Worm (Caenorhabditis elegans) whole organism, L1 larva: Measurements from ENCODE around the gene F01D5.10.

Experiments
- aha-1 ChIP-seq: fragments of 150-350 bp; optimal IDR thresholded peaks from 2 replicates; lab custom pipeline; 2014; ENCODE audit warnings: missing biosample characterization, missing genetic modification characterization
- alr-1 ChIP-seq: fragments of 200-800 bp; sonication (Bioruptor generic); optimal IDR thresholded peaks from 2 replicates; lab custom pipeline; 2018; ENCODE audit warnings: borderline replicate concordance, mild to moderate bottlenecking, missing genetic modification characterization, missing compliant biosample characterization
- blmp-1 ChIP-seq: fragments of 150-350 bp; optimal IDR thresholded peaks from 2 replicates; lab custom pipeline; 2014; ENCODE audit warnings: missing biosample characterization, missing genetic modification characterization
- ceh-8 ChIP-seq: fragments of 200-800 bp; sonication (Bioruptor generic); optimal IDR thresholded peaks from 2 replicates; lab custom pipeline; 2018; ENCODE audit warnings: mild to moderate bottlenecking, missing genetic modification characterization, moderate library complexity, missing compliant biosample characterization
- ceh-88 ChIP-seq: fragments of 200-800 bp; sonication (Bioruptor generic); IDR thresholded peaks from 2 replicates; pipeline ENCODE4 v1.3.6; 2022; ENCODE audit warnings: missing genetic modification characterization, missing compliant biosample characterization
- ces-1 ChIP-seq: fragments of 150-350 bp; optimal IDR thresholded peaks from 2 replicates; lab custom pipeline; 2014; ENCODE audit warnings: missing biosample characterization, missing genetic modification reagents, missing genetic modification characterization
- efl-1 ChIP-seq, 4 experiments: fragments of 150-350 bp; optimal IDR thresholded peaks in 3 of 4; peaks in 1 of 4; 1 replicate in 1 of 4; 2 replicates in 3 of 4; lab custom pipeline; 2014; ENCODE audit warnings: missing biosample characterization in 2 of 4, missing genetic modification characterization in 2 of 4, missing genetic modification reagents in 2 of 4
- egl-27 ChIP-seq, 2 experiments: fragments of 150-350 bp in 1 of 2; sonication (generic microtip); optimal IDR thresholded peaks; 3 replicates each; lab custom pipeline; 2017 to 2018; ENCODE audit warnings: missing biosample characterization in 2 of 2, missing genetic modification characterization in 2 of 2, missing genetic modification reagents in 2 of 2
- elt-2 ChIP-seq: sonication (generic microtip); optimal IDR thresholded peaks from 2 replicates; lab custom pipeline; 2016; ENCODE audit warnings: missing genetic modification characterization, mild to moderate bottlenecking, inconsistent platforms, missing compliant biosample characterization, missing genetic modification reagents
- grh-1 ChIP-seq: fragments of 200-800 bp; sonication (Bioruptor generic); IDR thresholded peaks from 2 replicates; pipeline ENCODE4 v1.3.6; 2022; ENCODE audit warnings: missing genetic modification reagents, missing genetic modification characterization, missing compliant biosample characterization
- hlh-17 ChIP-seq: fragments of 200-800 bp; sonication (Bioruptor generic); optimal IDR thresholded peaks from 2 replicates; lab custom pipeline; 2018; ENCODE audit warnings: missing genetic modification characterization, mild to moderate bottlenecking, missing compliant biosample characterization, moderate library complexity, borderline replicate concordance
- jun-1 ChIP-seq: fragments of 150-350 bp; optimal IDR thresholded peaks from 2 replicates; lab custom pipeline; 2014; ENCODE audit warnings: missing biosample characterization, missing genetic modification reagents, missing genetic modification characterization
- lin-14 ChIP-seq: fragments of 200-800 bp; sonication (Bioruptor generic); optimal IDR thresholded peaks from 2 replicates; lab custom pipeline; 2018; ENCODE audit warnings: mild to moderate bottlenecking, missing genetic modification characterization, moderate library complexity, missing compliant biosample characterization
- lin-15B ChIP-seq: fragments of 150-350 bp; sonication (generic microtip); optimal IDR thresholded peaks from 3 replicates; lab custom pipeline; 2014; ENCODE audit warnings: missing biosample characterization, missing genetic modification characterization
- lin-35 ChIP-seq, 2 experiments: fragments of 150-350 bp; optimal IDR thresholded peaks; 2 replicates each; lab custom pipeline; 2014; ENCODE audit warnings: missing biosample characterization in 2 of 2, missing genetic modification characterization in 2 of 2, missing genetic modification reagents in 2 of 2
- lir-3 ChIP-seq: sonication (generic microtip); optimal IDR thresholded peaks from 2 replicates; lab custom pipeline; 2016; ENCODE audit warnings: mild to moderate bottlenecking, missing genetic modification characterization, moderate library complexity, missing compliant biosample characterization; ENCODE audit not compliant: poor library complexity
- nhr-20 ChIP-seq: sonication (generic microtip); optimal IDR thresholded peaks from 2 replicates; lab custom pipeline; 2016; ENCODE audit warnings: mild to moderate bottlenecking, missing genetic modification characterization, missing compliant biosample characterization
- nhr-28 ChIP-seq: fragments of 150-350 bp; optimal IDR thresholded peaks from 2 replicates; lab custom pipeline; 2014; ENCODE audit warnings: missing biosample characterization, missing genetic modification characterization
- nhr-71 ChIP-seq: sonication (generic microtip); optimal IDR thresholded peaks from 2 replicates; lab custom pipeline; 2016; ENCODE audit warnings: mild to moderate bottlenecking, missing genetic modification characterization, moderate library complexity, missing compliant biosample characterization
- nhr-76 ChIP-seq: sonication (generic microtip); optimal IDR thresholded peaks from 2 replicates; lab custom pipeline; 2017; ENCODE audit warnings: missing biosample characterization, missing genetic modification characterization
- nhr-77 ChIP-seq: fragments of 150-350 bp; optimal IDR thresholded peaks from 2 replicates; lab custom pipeline; 2014; ENCODE audit warnings: missing biosample characterization, missing genetic modification characterization
- rnt-1 ChIP-seq: sonication (generic microtip); optimal IDR thresholded peaks from 2 replicates; lab custom pipeline; 2016; ENCODE audit warnings: mild to moderate bottlenecking, missing genetic modification characterization, moderate library complexity, missing compliant biosample characterization
- snpc-4 ChIP-seq: fragments of 150-350 bp; optimal IDR thresholded peaks from 2 replicates; lab custom pipeline; 2014; ENCODE audit warnings: missing biosample characterization, missing genetic modification characterization
- swsn-7 ChIP-seq: sonication (generic microtip); optimal IDR thresholded peaks from 2 replicates; lab custom pipeline; 2016; ENCODE audit warnings: missing genetic modification characterization, missing compliant biosample characterization
- unc-30 ChIP-seq: sonication (generic microtip); optimal IDR thresholded peaks from 2 replicates; lab custom pipeline; 2017; ENCODE audit warnings: missing biosample characterization, missing genetic modification characterization
- unc-86 ChIP-seq: sonication (generic microtip); optimal IDR thresholded peaks from 2 replicates; lab custom pipeline; 2016; ENCODE audit warnings: missing genetic modification characterization, missing compliant biosample characterization
- xbp-1 ChIP-seq: sonication (generic microtip); optimal IDR thresholded peaks from 2 replicates; lab custom pipeline; 2016; ENCODE audit warnings: missing genetic modification characterization, missing compliant biosample characterization
- zag-1 ChIP-seq: fragments of 150-350 bp; optimal IDR thresholded peaks from 2 replicates; lab custom pipeline; 2014; ENCODE audit warnings: missing biosample characterization, missing genetic modification characterization
- ztf-4 ChIP-seq: fragments of 150-350 bp; optimal IDR thresholded peaks from 2 replicates; lab custom pipeline; 2014; ENCODE audit warnings: missing biosample characterization, missing genetic modification characterization

The F01D5.10 gene

ce11 chrII:14010656-14011376 is 10.3 kb downstream of the F01D5.10 start, which contains the start of gene F01D5.8:
TSS of gene F01D5.8 (plus strand) at chrII:14010706.
- TF ChIP-seq lin-35 (GFP tag; optimal IDR thresholded peaks at IDR 0.05; lab: Kevin White, UChicago) = peak in 1 of 2 experiments; percentile 9
- TF ChIP-seq efl-1 (optimal IDR thresholded peaks at IDR 0.05; lab: Kevin White, UChicago) = no peak
- TF ChIP-seq efl-1 (GFP tag; optimal IDR thresholded peaks at IDR 0.05 in 1 of 2; lab: Kevin White, UChicago) = peak in 1 of 2 experiments; percentile 62
- peak; percentile 33 for TF ChIP-seq elt-2 (tag; lab: Kevin White, UChicago)
- no peak for TF ChIP-seq nhr-76 (tag; lab: Kevin White, UChicago)

- TF ChIP-seq rnt-1 (tag; lab: Kevin White, UChicago) (no peak), hlh-17 (GFP tag; lab: Kevin White, UChicago) (no peak), aha-1 (tag; lab: Kevin White, UChicago) (no peak), unc-30 (tag; lab: Kevin White, UChicago) (no peak), nhr-20 (tag; lab: Kevin White, UChicago) (no peak), alr-1 (tag; lab: Kevin White, UChicago) (no peak), xbp-1 (tag; lab: Kevin White, UChicago) (no peak)
Measured at ce11 chrII:14008359-14008758, 12.8 kb downstream of the F01D5.10 start, which contains the start of gene F01D5.7. TSS of gene F01D5.7 (plus strand) at chrII:14008659.

ce11 chrII:14006210-14006609 is 14.9 kb downstream of the F01D5.10 start, which contains the start of gene F01D5.6:
TSS of gene F01D5.6 (plus strand) at chrII:14006510.
- TF ChIP-seq ztf-4 (tag; lab: Kevin White, UChicago) = no peak
- TF ChIP-seq unc-86 (tag; lab: Kevin White, UChicago) = no peak
- TF ChIP-seq lin-35 (GFP tag; optimal IDR thresholded peaks at IDR 0.05; lab: Kevin White, UChicago) = no peak
- no peak for TF ChIP-seq blmp-1 (tag; lab: Kevin White, UChicago)
- no peak for TF ChIP-seq grh-1 (GFP tag; lab: Robert Waterston, UW)
- TF ChIP-seq snpc-4 = no peak
- TF ChIP-seq nhr-28 = no peak
- no peak for TF ChIP-seq lir-3 (tag; lab: Kevin White, UChicago)
- no peak for TF ChIP-seq jun-1 (tag; lab: Kevin White, UChicago)
- TF ChIP-seq ceh-8 (GFP tag; lab: Kevin White, UChicago) = no peak
- no peak for TF ChIP-seq lin-15B (tag; lab: Kevin White, UChicago)
- TF ChIP-seq lin-14 (GFP tag; lab: Kevin White, UChicago) = no peak
- TF ChIP-seq nhr-71 (tag; lab: Kevin White, UChicago) = no peak
- TF ChIP-seq ces-1 (GFP tag; lab: Kevin White, UChicago) = no peak
- TF ChIP-seq swsn-7 (tag; lab: Kevin White, UChicago) = no peak
- TF ChIP-seq nhr-77 (tag; lab: Kevin White, UChicago) = no peak

ce11 chrII:14005183-14005582 is 15.9 kb downstream of the F01D5.10 start:
- no peak for TF ChIP-seq efl-1 (optimal IDR thresholded peaks at IDR 0.05; lab: Kevin White, UChicago)
- TF ChIP-seq efl-1 (GFP tag; optimal IDR thresholded peaks at IDR 0.05 in 1 of 2; lab: Kevin White, UChicago) = peak in 1 of 2 experiments; percentile 75
- TF ChIP-seq zag-1 (tag; lab: Kevin White, UChicago) = no peak

- peak; percentile 44 for TF ChIP-seq blmp-1 (tag; lab: Kevin White, UChicago)
- no peak for TF ChIP-seq ceh-88 (GFP tag; lab: Robert Waterston, UW)
Measured at ce11 chrII:14004770-14005169, 16.4 kb downstream of the F01D5.10 start.

- TF ChIP-seq blmp-1 (tag; lab: Kevin White, UChicago) (peak; percentile 15), egl-27 (tag; optimal IDR thresholded peaks at IDR 0.05; lab: Kevin White, UChicago) (no peak), snpc-4 (peak; percentile 76), efl-1 (optimal IDR thresholded peaks at IDR 0.05; lab: Kevin White, UChicago) (no peak), efl-1 (GFP tag; optimal IDR thresholded peaks at IDR 0.05 in 1 of 2; lab: Kevin White, UChicago) (peak in 1 of 2 experiments; percentile 74)
Measured at ce11 chrII:14003821-14004430, 17.2 kb downstream of the F01D5.10 start.
